Worm (Caenorhabditis elegans): ENCODE results near the gene C25G6.3.

- TF ChIP-seq zag-1 (tag; optimal IDR thresholded peaks at IDR 0.05) (no peak), ZK546.5 (tag; optimal IDR thresholded peaks at IDR 0.05) (no peak), nhr-25 (tag; optimal IDR thresholded peaks at IDR 0.05) (no peak), ceh-16 (tag; optimal IDR thresholded peaks at IDR 0.05) (no peak), nhr-11 (tag; optimal IDR thresholded peaks at IDR 0.05) (no peak), aly-2 (tag; optimal IDR thresholded peaks at IDR 0.05) (no peak), unc-39 (tag; optimal IDR thresholded peaks at IDR 0.05) (no peak)
These were observed 29.6 kb downstream of the C25G6.3 start, which contains the start of gene C46H3.1 for ce11 chrX:1209096-1209495.

Measured in whole organism, L3 larva.